Worm (Caenorhabditis elegans) whole organism, L3 larva: ENCODE results near the gene thoc-1.
A peak's percentile ranks its signal among the peaks of the same experiment; 100 is the strongest.

Experiments
- ZK546.5 ChIP-seq: sonication (generic microtip); optimal IDR thresholded peaks from 2 replicates; lab custom pipeline; 2017; ENCODE audit warnings: missing biosample characterization, missing genetic modification characterization
- aly-2 ChIP-seq: fragments of 150-350 bp; optimal IDR thresholded peaks from 2 replicates; lab custom pipeline; 2014; ENCODE audit warnings: missing biosample characterization, missing genetic modification characterization
- ceh-16 ChIP-seq: sonication (generic microtip); optimal IDR thresholded peaks from 2 replicates; lab custom pipeline; 2017; ENCODE audit warnings: missing biosample characterization, missing genetic modification characterization
- ceh-28 ChIP-seq: fragments of 150-350 bp; optimal IDR thresholded peaks from 2 replicates; lab custom pipeline; 2014; ENCODE audit warnings: missing biosample characterization, missing genetic modification reagents, missing genetic modification characterization
- ceh-82 ChIP-seq: fragments of 150-350 bp; optimal IDR thresholded peaks from 2 replicates; lab custom pipeline; 2014; ENCODE audit warnings: missing biosample characterization, missing genetic modification characterization
- daf-12 ChIP-seq: fragments of 150-350 bp; optimal IDR thresholded peaks from 2 replicates; lab custom pipeline; 2014; ENCODE audit warnings: missing biosample characterization, missing genetic modification reagents, missing genetic modification characterization
- egl-27 ChIP-seq: sonication (generic microtip); optimal IDR thresholded peaks from 4 replicates; lab custom pipeline; 2017; ENCODE audit warnings: missing biosample characterization, missing genetic modification reagents, missing genetic modification characterization
- elt-2 ChIP-seq: sonication (generic microtip); optimal IDR thresholded peaks from 2 replicates; lab custom pipeline; 2016; ENCODE audit warnings: missing genetic modification reagents, mild to moderate bottlenecking, missing genetic modification characterization, missing compliant biosample characterization
- elt-3 ChIP-seq, 3 experiments: fragments of 150-350 bp in 1 of 3; sonication (generic microtip) in 2 of 3; optimal IDR thresholded peaks; 2 replicates in 2 of 3; 4 replicates in 1 of 3; lab custom pipeline; 2014 to 2017; ENCODE audit warnings: missing biosample characterization in 3 of 3, missing genetic modification characterization in 3 of 3
- fos-1 ChIP-seq: fragments of 150-350 bp; optimal IDR thresholded peaks from 2 replicates; lab custom pipeline; 2014; ENCODE audit warnings: missing biosample characterization, missing genetic modification characterization
- lin-39 ChIP-seq: fragments of 150-350 bp; optimal IDR thresholded peaks from 2 replicates; lab custom pipeline; 2018; ENCODE audit warnings: missing biosample characterization, missing genetic modification reagents, missing genetic modification characterization
- mml-1 ChIP-seq: fragments of 150-350 bp; sonication (generic microtip); optimal IDR thresholded peaks from 3 replicates; lab custom pipeline; 2014; ENCODE audit warnings: missing biosample characterization, missing genetic modification characterization
- nfya-1 ChIP-seq: sonication (generic microtip); optimal IDR thresholded peaks from 2 replicates; lab custom pipeline; 2017; ENCODE audit warnings: missing genetic modification characterization, mild to moderate bottlenecking, missing compliant biosample characterization, antibody characterized with exemption, moderate library complexity; ENCODE audit not compliant: insufficient read depth
- nhr-237 ChIP-seq: fragments of 150-350 bp; optimal IDR thresholded peaks from 2 replicates; lab custom pipeline; 2014; ENCODE audit warnings: missing biosample characterization, missing genetic modification characterization
- nhr-25 ChIP-seq: sonication (generic microtip); optimal IDR thresholded peaks from 2 replicates; lab custom pipeline; 2017; ENCODE audit warnings: missing biosample characterization, missing genetic modification characterization
- nhr-67 ChIP-seq: fragments of 150-350 bp; optimal IDR thresholded peaks from 2 replicates; lab custom pipeline; 2014; ENCODE audit warnings: missing biosample characterization, missing genetic modification characterization
- nhr-77 ChIP-seq: fragments of 150-350 bp; optimal IDR thresholded peaks from 2 replicates; lab custom pipeline; 2014; ENCODE audit warnings: missing biosample characterization, missing genetic modification characterization
- pqm-1 ChIP-seq: fragments of 150-350 bp; optimal IDR thresholded peaks from 2 replicates; lab custom pipeline; 2017; ENCODE audit warnings: missing biosample characterization, missing genetic modification characterization, inconsistent platforms
- snpc-4 ChIP-seq: fragments of 150-350 bp; optimal IDR thresholded peaks from 2 replicates; lab custom pipeline; 2014; ENCODE audit warnings: missing biosample characterization, missing genetic modification characterization
- tbx-2 ChIP-seq: sonication (generic microtip); optimal IDR thresholded peaks from 2 replicates; lab custom pipeline; 2016; ENCODE audit warnings: mild to moderate bottlenecking, missing genetic modification characterization, missing compliant biosample characterization
- unc-39 ChIP-seq: sonication (generic microtip); optimal IDR thresholded peaks from 4 replicates; lab custom pipeline; 2017; ENCODE audit warnings: missing biosample characterization, missing genetic modification characterization
- unc-62 ChIP-seq: fragments of 150-350 bp; sonication (generic microtip); optimal IDR thresholded peaks from 4 replicates; lab custom pipeline; 2014; ENCODE audit warnings: missing biosample characterization, missing genetic modification reagents, missing genetic modification characterization
- ztf-11 ChIP-seq: fragments of 150-350 bp; optimal IDR thresholded peaks from 2 replicates; lab custom pipeline; 2014; ENCODE audit warnings: missing biosample characterization, missing genetic modification characterization
- ztf-4 ChIP-seq: fragments of 150-350 bp; optimal IDR thresholded peaks from 2 replicates; lab custom pipeline; 2014; ENCODE audit warnings: missing biosample characterization, missing genetic modification characterization

Gene thoc-1

DNA sequence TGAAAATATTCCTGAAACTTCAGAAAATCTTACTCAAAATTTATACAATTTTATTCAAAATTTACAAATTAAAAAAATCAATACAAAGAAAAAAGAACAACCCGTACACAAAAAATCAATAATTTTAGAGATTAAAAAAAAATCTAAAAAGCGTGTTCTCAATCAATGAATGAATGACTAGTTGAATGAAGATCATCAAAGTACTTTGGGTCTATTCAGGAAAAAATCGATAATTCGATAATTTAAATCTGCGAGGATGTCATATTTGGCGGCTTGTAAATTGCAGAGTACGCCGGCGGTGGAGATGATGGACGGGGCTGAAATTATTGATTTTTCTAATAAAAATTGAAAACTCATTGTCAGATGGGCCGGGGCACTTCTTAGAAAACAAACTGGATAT is 54.3 kb downstream of the thoc-1 start:
- TF ChIP-seq nhr-67 (tag; lab: Kevin White, UChicago) (no peak), nhr-25 (no peak), ceh-16 (tag; lab: Kevin White, UChicago) (no peak), ceh-28 (peak; percentile 85), unc-39 (tag; lab: Kevin White, UChicago) (no peak), ZK546.5 (tag; lab: Kevin White, UChicago) (no peak), mml-1 (tag; lab: Kevin White, UChicago) (no peak), ztf-4 (tag; lab: Kevin White, UChicago) (no peak), snpc-4 (no peak)

DNA sequence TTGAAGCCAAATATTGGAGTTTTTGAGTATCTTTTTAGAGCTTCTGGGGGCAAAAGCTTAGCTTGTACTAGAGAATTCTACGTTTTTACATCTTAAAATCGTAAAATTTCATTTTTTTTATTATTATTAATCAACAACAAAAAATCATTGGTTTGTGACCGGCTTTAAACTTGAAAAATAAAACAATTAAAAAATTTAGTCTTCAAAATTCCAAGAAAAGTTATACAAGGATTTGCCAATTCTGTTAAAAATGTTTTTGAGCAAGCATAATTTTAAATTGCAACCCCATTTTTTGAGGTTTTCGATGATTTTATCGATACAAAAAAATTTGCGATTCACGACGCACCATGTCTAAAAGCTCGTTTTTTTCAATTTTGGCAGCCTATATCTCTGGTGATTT is 55.3 kb downstream of the thoc-1 start:
- TF ChIP-seq aly-2 (tag; lab: Kevin White, UChicago) (no peak), egl-27 (tag; lab: Kevin White, UChicago) (no peak), nhr-77 (no peak), elt-2 (no peak), ztf-11 (tag; lab: Kevin White, UChicago) (no peak), daf-12 (tag; lab: Kevin White, UChicago) (no peak), unc-62 (GFP tag; lab: Kevin White, UChicago) (no peak), nhr-237 (tag; lab: Kevin White, UChicago) (no peak), fos-1 (tag; lab: Kevin White, UChicago) (no peak), elt-3 (tag; optimal IDR thresholded peaks at IDR 0.05; lab: Kevin White, UChicago) (no peak), tbx-2 (tag; lab: Kevin White, UChicago) (no peak), nhr-67 (tag; lab: Kevin White, UChicago) (no peak), pqm-1 (tag; lab: Kevin White, UChicago) (no peak), ceh-82 (no peak), nfya-1 (tag; lab: Kevin White, UChicago) (no peak), lin-39 (no peak)
